Fruit fly (Drosophila melanogaster): ENCODE measurements around the gene CG42654.

CG42654 gene

DNA sequence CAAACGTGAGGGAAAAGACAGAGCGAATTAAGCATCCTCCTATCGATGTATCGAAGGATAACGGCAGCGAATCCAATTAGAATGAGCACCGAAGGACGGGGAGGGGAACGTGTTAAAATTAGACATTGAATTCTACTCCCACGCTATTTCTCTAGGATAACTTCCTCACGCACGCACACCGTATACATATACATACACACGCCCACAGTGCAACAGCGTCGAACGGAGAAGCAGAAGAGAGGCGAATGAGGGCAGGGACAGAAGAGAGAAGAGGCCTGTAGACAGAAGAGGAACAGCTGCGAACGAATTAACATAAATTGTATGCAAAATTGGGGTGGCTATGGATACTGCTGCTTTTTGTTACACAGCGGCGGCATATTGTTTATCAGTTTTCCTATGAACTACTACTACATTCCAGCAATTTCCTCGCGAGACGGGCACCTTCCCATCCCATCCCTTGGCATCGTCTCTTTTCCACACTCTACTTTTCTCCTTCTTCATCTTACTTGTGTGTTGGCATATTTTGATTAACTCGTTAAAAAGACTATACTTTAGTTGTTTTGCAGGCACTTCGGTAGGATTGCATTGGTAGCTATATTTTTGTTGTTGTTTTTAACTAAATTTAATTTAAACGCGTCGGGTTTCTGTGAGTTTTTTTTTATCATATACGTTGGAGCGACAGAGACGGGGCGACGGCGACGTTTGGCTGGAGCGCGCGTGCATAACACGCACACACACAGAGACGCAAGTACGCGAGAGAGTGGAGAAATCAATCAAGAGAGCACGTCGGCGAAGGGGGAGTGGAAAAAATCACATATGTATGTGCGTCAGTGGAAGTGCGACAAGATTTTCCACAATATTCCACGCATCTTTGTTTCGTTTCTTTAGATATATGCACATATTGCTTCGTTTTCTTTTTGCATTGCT lies 45.9 kb downstream of the CG42654 start (continued):
- TF ChIP-seq en (GFP tag; optimal IDR thresholded peaks at IDR 0.05) (no peak), CG3995 (GFP tag; optimal IDR thresholded peaks at IDR 0.05) (no peak), CG13424 (tag; optimal IDR thresholded peaks at IDR 0.05) (no peak), H2.0 (GFP tag; IDR thresholded peaks at IDR 0.05) (no peak), CG12769 (tag; optimal IDR thresholded peaks at IDR 0.05) (peak; percentile 55), CG7271 (tag; optimal IDR thresholded peaks at IDR 0.05) (no peak), CG10366 (GFP tag; IDR thresholded peaks at IDR 0.05) (no peak), CG17359 (tag; optimal IDR thresholded peaks at IDR 0.05) (no peak), abd-A (tag; optimal IDR thresholded peaks at IDR 0.05) (peak; percentile 1), CrebB (tag; optimal IDR thresholded peaks at IDR 0.05) (no peak), CG13624 (GFP tag; optimal IDR thresholded peaks at IDR 0.05) (no peak), CG3163 (GFP tag; optimal IDR thresholded peaks at IDR 0.05) (peak; percentile 54), ftz-f1 (GFP tag; optimal IDR thresholded peaks at IDR 0.05) (peak; percentile 38), danr (GFP tag; IDR thresholded peaks at IDR 0.05) (no peak), slou (GFP tag; optimal IDR thresholded peaks at IDR 0.05) (no peak), corto (GFP tag; optimal IDR thresholded peaks at IDR 0.05) (no peak), CG14441 (GFP tag; IDR thresholded peaks at IDR 0.05) (no peak), nerfin-1 (tag; optimal IDR thresholded peaks at IDR 0.05) (peak; percentile 72), NC2α (GFP tag; optimal IDR thresholded peaks at IDR 0.05) (no peak), CG15601 (tag; optimal IDR thresholded peaks at IDR 0.05) (no peak), CG8944 (GFP tag; optimal IDR thresholded peaks at IDR 0.05) (no peak), D19A (tag; optimal IDR thresholded peaks at IDR 0.05) (no peak), Adf1 (GFP tag; IDR thresholded peaks at IDR 0.05) (no peak), ci (GFP tag; IDR thresholded peaks at IDR 0.05) (peak; percentile 35; the same call in 2 of the 3 replicates), CG2889 (GFP tag; IDR thresholded peaks at IDR 0.05) (no peak), Atf6 (GFP tag; IDR thresholded peaks at IDR 0.05) (no peak), Xbp1 (GFP tag; optimal IDR thresholded peaks at IDR 0.05) (no peak), CG13296 (GFP tag; optimal IDR thresholded peaks at IDR 0.05) (no peak), Ada2b (GFP tag; IDR thresholded peaks at IDR 0.05) (no peak), CG13894 (tag; optimal IDR thresholded peaks at IDR 0.05) (no peak), CHES-1-like (GFP tag; optimal IDR thresholded peaks at IDR 0.05) (no peak), CG1603 (tag; optimal IDR thresholded peaks at IDR 0.05) (no peak), lov (optimal IDR thresholded peaks at IDR 0.05) (no peak), lov (GFP tag; IDR thresholded peaks at IDR 0.05) (peak; percentile 50; the same call in 1 of the 3 replicates), CkIIα-i1 (GFP tag; IDR thresholded peaks at IDR 0.05) (no peak), HLH3B (GFP tag; IDR thresholded peaks at IDR 0.05) (no peak), CG6175 (GFP tag; IDR thresholded peaks at IDR 0.05) (no peak), trh (GFP tag; optimal IDR thresholded peaks at IDR 0.05) (no peak), CG10565 (GFP tag; optimal IDR thresholded peaks at IDR 0.05) (no peak), E2f1 (GFP tag; IDR thresholded peaks at IDR 0.05) (no peak), grau (tag; optimal IDR thresholded peaks at IDR 0.05) (no peak), Mrtf (GFP tag; IDR thresholded peaks at IDR 0.05) (no peak), CG9437 (GFP tag; optimal IDR thresholded peaks at IDR 0.05) (no peak), ash1 (GFP tag; optimal IDR thresholded peaks at IDR 0.05) (no peak), CG13287 (GFP tag; IDR thresholded peaks at IDR 0.05; ENCODE audit: partially characterized antibody) (no peak), al (GFP tag; IDR thresholded peaks at IDR 0.05) (no peak), Spps (tag; optimal IDR thresholded peaks at IDR 0.05) (no peak), dan (GFP tag; IDR thresholded peaks at IDR 0.05) (no peak), nau (GFP tag; optimal IDR thresholded peaks at IDR 0.05) (peak; percentile 75), GATAe (GFP tag; conservative IDR thresholded peaks at IDR 0.05) (no peak), CG1024 (GFP tag; IDR thresholded peaks at IDR 0.05) (no peak)

Data from whole organism, embryonic.